Fruit fly (Drosophila melanogaster): ENCODE measurements around the gene CG13727.

dm6 chr3L:17316220-17316619 is 24.9 kb downstream of the CG13727 start:
- TF ChIP-seq insv (optimal IDR thresholded peaks at IDR 0.05) (no peak), psq (optimal IDR thresholded peaks at IDR 0.05) (no peak), h (optimal IDR thresholded peaks at IDR 0.05) (no peak), Myc (optimal IDR thresholded peaks at IDR 0.05) (no peak), Sin3A (optimal IDR thresholded peaks at IDR 0.05) (no peak)

Measured in Kc167 (cell line).